Worm (Caenorhabditis elegans): ENCODE measurements around the gene F41G3.19.

- TF ChIP-seq him-1 (tag; optimal IDR thresholded peaks at IDR 0.05) = no peak
- TF ChIP-seq dao-5 (tag; optimal IDR thresholded peaks at IDR 0.05) = no peak
Measured at ce11 chrII:6706552-6707091, 45.3 kb downstream of the F41G3.19 start.
